Fruit fly (Drosophila melanogaster) Kc167 (cell line): ENCODE data around the gene CG18599.

ENCODE experiments used
- Myc ChIP-seq: fragments of >200 bp; optimal IDR thresholded peaks from 2 replicates; lab custom pipeline; 2017; ENCODE audit warnings: missing external identifiers
- Sin3A ChIP-seq: fragments of >200 bp; optimal IDR thresholded peaks from 2 replicates; lab custom pipeline; 2018; ENCODE audit warnings: missing external identifiers
- h ChIP-seq: fragments of >200 bp; optimal IDR thresholded peaks from 3 replicates; lab custom pipeline; 2018; ENCODE audit warnings: missing external identifiers
- insv ChIP-seq: fragments of >200 bp; optimal IDR thresholded peaks from 3 replicates; lab custom pipeline; 2018; ENCODE audit warnings: missing external identifiers
- psq ChIP-seq: fragments of >200 bp; optimal IDR thresholded peaks from 2 replicates; lab custom pipeline; 2017; ENCODE audit warnings: missing external identifiers
- ttk ChIP-seq: sonication (Bioruptor generic); optimal IDR thresholded peaks from 2 replicates; lab custom pipeline; 2017; ENCODE audit warnings: missing external identifiers

Gene CG18599

DNA sequence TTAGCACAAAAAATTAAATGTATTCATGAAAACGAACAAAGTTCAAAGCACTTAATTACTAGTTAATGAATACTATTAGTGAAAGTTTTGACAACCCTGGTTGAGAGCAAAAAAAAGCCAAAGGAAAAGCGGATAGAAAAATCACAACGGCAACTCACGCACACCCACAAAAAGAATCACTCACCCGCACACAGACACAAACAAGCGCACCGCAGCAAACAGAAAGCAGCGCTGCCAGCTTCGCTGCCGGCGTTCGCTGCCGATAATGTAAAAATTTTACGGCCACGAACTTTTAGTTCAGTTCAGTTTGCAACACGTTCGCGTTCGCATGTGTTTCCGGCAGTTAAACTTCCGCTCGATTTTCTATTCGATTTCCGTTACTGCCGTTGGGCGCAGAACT, at the start of gene CG18599:
CG18599 (plus strand) TSS at position 301 of the 400 bp plus-strand sequence.
- no peak for TF ChIP-seq insv (lab: Kevin White, UChicago)
- no peak for TF ChIP-seq Sin3A (lab: Kevin White, UChicago)
- TF ChIP-seq ttk: no peak
- TF ChIP-seq h (lab: Kevin White, UChicago): no peak
- no peak for TF ChIP-seq Myc (lab: Kevin White, UChicago)
- no peak for TF ChIP-seq psq (lab: Kevin White, UChicago)

DNA sequence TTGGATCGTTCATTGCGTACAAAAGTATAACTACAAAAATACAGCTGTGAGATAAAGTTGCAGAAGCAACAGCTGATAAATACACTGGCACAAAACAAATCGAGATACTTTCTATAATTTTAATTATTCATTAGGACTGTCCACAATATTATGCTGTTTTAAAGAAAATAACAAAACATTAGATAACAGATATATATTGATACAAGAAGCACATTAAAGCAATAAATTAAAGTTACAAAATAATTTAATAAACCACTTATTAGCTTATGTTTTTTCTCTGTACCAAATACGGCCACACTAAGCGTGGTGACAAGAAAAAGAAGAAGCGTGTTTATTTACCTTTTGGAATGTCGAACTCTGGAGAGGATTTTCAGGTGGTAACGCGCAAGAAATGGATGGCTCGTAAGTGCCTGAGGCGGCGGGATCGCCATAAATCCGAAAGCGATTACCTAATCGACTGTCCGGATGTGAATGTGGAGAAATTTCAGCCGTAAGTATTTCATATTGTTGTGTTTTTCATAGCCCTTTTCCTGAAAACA, 47.3 kb upstream of the CG18599 start, which contains the start of the genes CG7988 and CG7183:
CG7988 (plus strand) TSS at position 316 of the 539 bp plus-strand sequence.
CG7183 (minus strand) TSS at position 489 of the 539 bp plus-strand sequence.
- TF ChIP-seq Myc (lab: Kevin White, UChicago) (no peak), h (lab: Kevin White, UChicago) (no peak), insv (lab: Kevin White, UChicago) (no peak), psq (lab: Kevin White, UChicago) (no peak)

DNA sequence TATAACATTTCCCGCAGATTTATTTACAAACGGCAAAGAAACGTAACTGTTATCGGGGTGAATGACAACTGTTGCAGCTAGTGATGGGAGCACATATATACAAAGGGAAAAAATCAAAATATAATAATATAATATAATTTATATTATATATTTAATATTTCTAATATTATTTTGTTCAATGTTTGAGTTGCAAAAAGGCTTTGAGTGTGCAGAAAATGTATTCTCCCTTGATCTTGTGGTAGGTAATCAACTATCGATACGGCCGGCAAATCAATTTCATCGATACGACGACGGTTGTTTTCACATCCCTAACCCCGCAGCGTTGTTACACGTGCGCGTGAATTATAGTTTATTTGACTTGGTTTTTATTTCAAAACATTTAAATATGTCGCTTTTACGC, 44.2 kb upstream of the CG18599 start, which contains the start of the genes mTerf5 and Non3:
mTerf5 (minus strand) TSS at position 249 of the 400 bp plus-strand sequence.
Non3 (plus strand) TSS at position 289 of the 400 bp plus-strand sequence.
- TF ChIP-seq Myc (lab: Kevin White, UChicago): no peak
- no peak for TF ChIP-seq ttk
- no peak for TF ChIP-seq insv (lab: Kevin White, UChicago)
- TF ChIP-seq h (lab: Kevin White, UChicago): no peak
- no peak for TF ChIP-seq psq (lab: Kevin White, UChicago)
- no peak for TF ChIP-seq Sin3A (lab: Kevin White, UChicago)

dm6 chr3R:18226043-18226808, 41.4 kb upstream of the CG18599 start, which contains the start of the genes CG7168 and Mdh2:
TSS of gene CG7168 (minus strand) at chr3R:18226082.
TSS of gene Mdh2 (plus strand) at chr3R:18226396.
- no peak for TF ChIP-seq h (lab: Kevin White, UChicago)
- TF ChIP-seq Myc (lab: Kevin White, UChicago): no peak
- TF ChIP-seq insv (lab: Kevin White, UChicago): no peak
- TF ChIP-seq ttk: no peak
- TF ChIP-seq Sin3A (lab: Kevin White, UChicago): no peak
- no peak for TF ChIP-seq psq (lab: Kevin White, UChicago)

DNA sequence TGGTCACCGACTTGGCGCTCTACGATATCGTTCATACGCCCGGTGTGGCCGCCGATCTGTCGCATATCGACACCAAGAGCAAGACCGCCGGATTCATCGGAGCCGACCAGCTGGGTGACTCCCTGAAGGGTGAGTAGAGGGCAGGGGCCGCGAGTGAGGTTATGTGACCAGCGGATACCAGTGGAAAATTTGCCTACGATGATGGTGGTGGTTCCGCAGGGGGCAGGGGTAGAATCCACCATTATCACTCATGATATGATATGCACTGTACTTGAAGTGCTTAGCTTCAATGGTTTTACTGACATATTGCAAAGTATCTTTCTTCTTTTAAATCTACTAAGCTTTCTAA, 40.8 kb upstream of the CG18599 start:
- TF ChIP-seq insv (lab: Kevin White, UChicago): no peak
- TF ChIP-seq psq (lab: Kevin White, UChicago): no peak
- TF ChIP-seq ttk: no peak
- TF ChIP-seq h (lab: Kevin White, UChicago): no peak
- no peak for TF ChIP-seq Myc (lab: Kevin White, UChicago)
- no peak for TF ChIP-seq Sin3A (lab: Kevin White, UChicago)

DNA sequence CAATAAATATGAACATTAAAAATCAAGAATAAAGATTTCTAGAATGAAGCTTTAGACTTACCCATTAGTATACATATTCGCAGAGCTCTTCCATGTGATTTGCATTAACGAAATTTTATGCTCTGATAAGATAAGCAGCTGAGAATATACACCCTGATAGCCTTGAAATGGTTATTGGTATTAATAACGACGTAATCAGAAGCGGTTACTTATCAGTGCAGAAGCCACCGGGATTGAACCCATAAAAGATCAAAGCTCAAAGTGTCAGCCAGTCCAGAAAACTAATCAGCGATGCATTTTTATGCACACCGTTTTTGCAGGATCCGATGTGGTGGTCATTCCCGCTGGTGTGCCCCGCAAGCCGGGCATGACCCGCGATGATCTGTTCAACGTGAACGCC, 40.2 kb upstream of the CG18599 start:
- TF ChIP-seq ttk (no peak), Sin3A (lab: Kevin White, UChicago) (no peak), insv (lab: Kevin White, UChicago) (no peak), psq (lab: Kevin White, UChicago) (no peak), Myc (lab: Kevin White, UChicago) (no peak), h (lab: Kevin White, UChicago) (no peak)

- TF ChIP-seq insv (lab: Kevin White, UChicago) (no peak), h (lab: Kevin White, UChicago) (no peak)
These were observed 38.8 kb upstream of the CG18599 start for dm6 chr3R:18228713-18229222.

dm6 chr3R:18230229-18230628, 37.4 kb upstream of the CG18599 start:
- TF ChIP-seq insv (lab: Kevin White, UChicago) (no peak), Myc (lab: Kevin White, UChicago) (no peak), psq (lab: Kevin White, UChicago) (no peak), h (lab: Kevin White, UChicago) (no peak), Sin3A (lab: Kevin White, UChicago) (no peak)

DNA sequence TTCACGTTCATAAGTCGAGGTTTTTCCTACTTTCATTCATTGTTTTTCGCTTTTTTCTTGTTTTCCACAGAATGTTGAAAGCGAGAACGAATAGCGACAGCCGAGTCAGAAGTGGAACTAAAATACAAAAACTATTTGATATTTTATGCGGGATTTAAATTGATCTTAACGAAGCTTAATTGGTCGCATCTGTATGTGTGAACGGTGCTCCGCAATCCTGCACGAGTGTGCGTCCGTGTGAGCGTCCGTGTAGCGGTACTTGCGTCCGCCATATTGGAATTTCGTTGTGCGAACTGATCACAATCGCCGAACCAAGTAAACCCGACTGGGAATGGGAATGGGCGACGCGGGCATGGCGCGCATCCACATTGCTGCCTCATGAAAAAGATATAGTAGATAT, 35.4 kb upstream of the CG18599 start:
- TF ChIP-seq Myc (lab: Kevin White, UChicago): no peak
- no peak for TF ChIP-seq psq (lab: Kevin White, UChicago)
- no peak for TF ChIP-seq Sin3A (lab: Kevin White, UChicago)

dm6 chr3R:18234699-18235257, 32.8 kb upstream of the CG18599 start:
- TF ChIP-seq Myc (lab: Kevin White, UChicago) (no peak), psq (lab: Kevin White, UChicago) (no peak), h (lab: Kevin White, UChicago) (no peak), Sin3A (lab: Kevin White, UChicago) (no peak), ttk (no peak), insv (lab: Kevin White, UChicago) (no peak)

DNA sequence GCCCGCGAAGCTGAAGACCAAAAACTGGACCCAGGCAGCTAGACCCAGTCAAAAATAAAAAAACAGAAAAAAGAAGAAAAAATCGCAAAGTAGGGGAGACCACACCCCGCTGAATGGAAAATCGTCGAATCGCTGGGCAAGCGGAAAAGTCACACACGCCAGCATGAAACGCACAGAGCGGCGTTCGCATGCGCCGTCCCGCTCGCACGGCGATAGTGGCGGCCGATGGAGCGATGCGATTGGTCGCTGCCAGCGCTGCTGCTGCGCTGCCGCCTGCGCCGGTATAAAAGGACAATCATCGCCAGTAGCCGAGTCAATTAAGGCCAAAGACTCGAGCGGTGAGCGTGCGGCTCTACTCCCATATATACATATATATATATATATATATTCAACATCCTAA, 31.7 kb upstream of the CG18599 start, which contains the start of gene repo:
repo (plus strand) TSS at position 314 of the 400 bp plus-strand sequence.
- TF ChIP-seq h (lab: Kevin White, UChicago) (no peak), psq (lab: Kevin White, UChicago) (no peak), insv (lab: Kevin White, UChicago) (no peak), ttk (no peak), Myc (lab: Kevin White, UChicago) (no peak), Sin3A (lab: Kevin White, UChicago) (no peak)
